Worm (Caenorhabditis elegans) whole organism, L1 larva: ENCODE results near the gene R09H10.1.

ENCODE experiments used
- C34B4.2 ChIP-seq: sonication (generic microtip); optimal IDR thresholded peaks from 2 replicates; lab custom pipeline; 2017; ENCODE audit warnings: mild to moderate bottlenecking, missing genetic modification characterization, missing compliant biosample characterization
- F16B12.6 ChIP-seq: fragments of 150-350 bp; optimal IDR thresholded peaks from 2 replicates; lab custom pipeline; 2014; ENCODE audit warnings: missing biosample characterization, missing genetic modification characterization
- aly-2 ChIP-seq: fragments of 150-350 bp; optimal IDR thresholded peaks from 2 replicates; lab custom pipeline; 2014; ENCODE audit warnings: missing biosample characterization, missing genetic modification characterization
- blmp-1 ChIP-seq: fragments of 150-350 bp; optimal IDR thresholded peaks from 2 replicates; lab custom pipeline; 2014; ENCODE audit warnings: missing biosample characterization, missing genetic modification characterization
- ceh-88 ChIP-seq: fragments of 200-800 bp; sonication (Bioruptor generic); IDR thresholded peaks from 2 replicates; pipeline ENCODE4 v1.3.6; 2022; ENCODE audit warnings: missing genetic modification characterization, missing compliant biosample characterization
- ces-1 ChIP-seq: fragments of 150-350 bp; optimal IDR thresholded peaks from 2 replicates; lab custom pipeline; 2014; ENCODE audit warnings: missing biosample characterization, missing genetic modification reagents, missing genetic modification characterization
- dsc-1 ChIP-seq: sonication (generic microtip); optimal IDR thresholded peaks from 2 replicates; lab custom pipeline; 2016; ENCODE audit warnings: mild to moderate bottlenecking, missing genetic modification characterization, missing compliant biosample characterization
- efl-1 ChIP-seq, 4 experiments: fragments of 150-350 bp; optimal IDR thresholded peaks in 3 of 4; peaks in 1 of 4; 1 replicate in 1 of 4; 2 replicates in 3 of 4; lab custom pipeline; 2014; ENCODE audit warnings: missing biosample characterization in 2 of 4, missing genetic modification characterization in 2 of 4, missing genetic modification reagents in 2 of 4
- egl-13 ChIP-seq: sonication (generic microtip); optimal IDR thresholded peaks from 2 replicates; lab custom pipeline; 2016; ENCODE audit warnings: missing genotype, missing genetic modification reagents, missing genetic modification characterization, missing compliant biosample characterization
- egl-27 ChIP-seq, 2 experiments: fragments of 150-350 bp in 1 of 2; sonication (generic microtip); optimal IDR thresholded peaks; 3 replicates each; lab custom pipeline; 2017 to 2018; ENCODE audit warnings: missing biosample characterization in 2 of 2, missing genetic modification characterization in 2 of 2, missing genetic modification reagents in 2 of 2
- elt-2 ChIP-seq: sonication (generic microtip); optimal IDR thresholded peaks from 2 replicates; lab custom pipeline; 2016; ENCODE audit warnings: missing genetic modification characterization, mild to moderate bottlenecking, inconsistent platforms, missing compliant biosample characterization, missing genetic modification reagents
- fkh-10 ChIP-seq: sonication (generic microtip); optimal IDR thresholded peaks from 2 replicates; lab custom pipeline; 2017; ENCODE audit warnings: missing biosample characterization, missing genetic modification reagents, missing genetic modification characterization
- fos-1 ChIP-seq: fragments of 150-350 bp; optimal IDR thresholded peaks from 2 replicates; lab custom pipeline; 2014; ENCODE audit warnings: missing biosample characterization, missing genetic modification characterization
- grh-1 ChIP-seq: fragments of 200-800 bp; sonication (Bioruptor generic); IDR thresholded peaks from 2 replicates; pipeline ENCODE4 v1.3.6; 2022; ENCODE audit warnings: missing genetic modification reagents, missing genetic modification characterization, missing compliant biosample characterization
- hlh-17 ChIP-seq: fragments of 200-800 bp; sonication (Bioruptor generic); optimal IDR thresholded peaks from 2 replicates; lab custom pipeline; 2018; ENCODE audit warnings: missing genetic modification characterization, mild to moderate bottlenecking, missing compliant biosample characterization, moderate library complexity, borderline replicate concordance
- irx-1 ChIP-seq: sonication (generic microtip); optimal IDR thresholded peaks from 2 replicates; lab custom pipeline; 2016; ENCODE audit warnings: missing genetic modification characterization, missing compliant biosample characterization
- isw-1 ChIP-seq: fragments of 200-800 bp; sonication (Bioruptor generic); IDR thresholded peaks from 2 replicates; pipeline ENCODE4 v1.3.6; 2022; ENCODE audit warnings: missing genetic modification characterization, missing compliant biosample characterization
- lin-14 ChIP-seq: fragments of 200-800 bp; sonication (Bioruptor generic); optimal IDR thresholded peaks from 2 replicates; lab custom pipeline; 2018; ENCODE audit warnings: mild to moderate bottlenecking, missing genetic modification characterization, moderate library complexity, missing compliant biosample characterization
- lir-3 ChIP-seq: sonication (generic microtip); optimal IDR thresholded peaks from 2 replicates; lab custom pipeline; 2016; ENCODE audit warnings: mild to moderate bottlenecking, missing genetic modification characterization, moderate library complexity, missing compliant biosample characterization; ENCODE audit not compliant: poor library complexity
- nhr-77 ChIP-seq: fragments of 150-350 bp; optimal IDR thresholded peaks from 2 replicates; lab custom pipeline; 2014; ENCODE audit warnings: missing biosample characterization, missing genetic modification characterization
- nhr-84 ChIP-seq: sonication (generic microtip); optimal IDR thresholded peaks from 2 replicates; lab custom pipeline; 2017; ENCODE audit warnings: missing biosample characterization, missing genetic modification characterization
- pax-3 ChIP-seq: fragments of 200-800 bp; sonication (Bioruptor generic); optimal IDR thresholded peaks from 2 replicates; lab custom pipeline; 2018; ENCODE audit warnings: mild to moderate bottlenecking, missing genetic modification characterization, moderate library complexity, missing compliant biosample characterization
- pqm-1 ChIP-seq: sonication (generic microtip); optimal IDR thresholded peaks from 3 replicates; lab custom pipeline; 2017; ENCODE audit warnings: missing biosample characterization, missing genetic modification characterization
- skn-1 ChIP-seq: fragments of 150-350 bp; optimal IDR thresholded peaks from 2 replicates; lab custom pipeline; 2014; ENCODE audit warnings: missing biosample characterization, missing genetic modification characterization
- snpc-4 ChIP-seq: fragments of 150-350 bp; optimal IDR thresholded peaks from 2 replicates; lab custom pipeline; 2014; ENCODE audit warnings: missing biosample characterization, missing genetic modification characterization
- sptf-1 ChIP-seq: fragments of 150-350 bp; optimal IDR thresholded peaks from 2 replicates; lab custom pipeline; 2014; ENCODE audit warnings: missing biosample characterization, missing genetic modification characterization
- tlp-1 ChIP-seq: fragments of 150-350 bp; optimal IDR thresholded peaks from 2 replicates; lab custom pipeline; 2014; ENCODE audit warnings: missing biosample characterization, missing genetic modification characterization
- zip-4 ChIP-seq: fragments of 200-800 bp; sonication (Bioruptor generic); optimal IDR thresholded peaks from 2 replicates; lab custom pipeline; 2018; ENCODE audit warnings: mild to moderate bottlenecking, missing genetic modification characterization, moderate library complexity, missing compliant biosample characterization
- ztf-11 ChIP-seq, 2 experiments: sonication (generic microtip); optimal IDR thresholded peaks; 2 replicates each; lab custom pipeline; 2016 to 2017; ENCODE audit warnings: missing genetic modification characterization in 2 of 2, missing biosample characterization in 1 of 2, missing compliant biosample characterization in 1 of 2

Gene R09H10.1

DNA sequence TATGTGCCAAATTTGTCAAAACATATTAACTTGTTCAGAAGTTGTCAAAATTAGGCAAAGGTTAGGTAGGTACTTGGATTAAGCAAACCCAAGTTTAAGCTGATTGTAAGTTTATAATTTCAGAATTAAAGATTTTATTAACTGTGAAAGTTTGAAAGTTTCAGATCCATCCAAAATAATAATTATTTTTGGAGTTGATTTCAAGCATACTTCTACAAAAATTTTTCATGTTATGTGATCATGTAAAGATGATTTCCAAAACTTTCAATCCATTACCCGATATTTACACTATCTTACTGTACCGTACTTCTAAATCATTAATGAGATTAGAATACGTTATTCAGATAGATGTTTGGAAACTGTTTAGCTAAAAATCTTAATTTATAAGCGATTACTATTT is 35.5 kb upstream of the R09H10.1 start:
- TF ChIP-seq zip-4 (GFP tag; lab: Kevin White, UChicago) (no peak), elt-2 (no peak), C34B4.2 (tag; lab: Kevin White, UChicago) (no peak), pax-3 (no peak), egl-27 (tag; optimal IDR thresholded peaks at IDR 0.05; lab: Kevin White, UChicago) (no peak), irx-1 (no peak), fos-1 (tag; lab: Kevin White, UChicago) (no peak), grh-1 (GFP tag; lab: Robert Waterston, UW) (no peak), pqm-1 (tag; lab: Kevin White, UChicago) (no peak), ztf-11 (tag; optimal IDR thresholded peaks at IDR 0.05; lab: Kevin White, UChicago) (no peak), nhr-84 (no peak)

DNA sequence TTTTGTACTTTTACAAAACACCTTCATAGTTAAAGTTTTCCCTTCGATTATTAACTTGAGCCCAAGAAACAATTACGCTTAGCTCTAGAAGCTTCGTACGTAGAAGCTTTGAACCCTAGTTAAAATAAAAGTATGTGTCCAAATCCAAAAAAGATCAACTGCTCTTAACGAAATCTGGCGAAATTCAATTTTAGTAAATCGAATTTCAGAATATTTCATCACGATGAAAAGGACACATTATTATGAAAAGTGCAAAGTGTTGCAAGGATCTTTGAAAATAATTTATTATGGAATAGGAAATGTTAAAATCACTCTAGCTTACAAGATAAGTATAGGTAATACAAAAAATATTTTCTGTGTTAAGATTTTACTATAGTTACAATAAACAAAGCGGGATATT is 34.8 kb upstream of the R09H10.1 start:
- TF ChIP-seq fkh-10 (GFP tag; lab: Kevin White, UChicago) (peak; percentile 83), ceh-88 (GFP tag; lab: Robert Waterston, UW) (no peak), ces-1 (GFP tag; lab: Kevin White, UChicago) (peak; percentile 28), lin-14 (GFP tag; lab: Kevin White, UChicago) (peak; percentile 45), snpc-4 (tag; lab: Kevin White, UChicago) (no peak)
- TF ChIP-seq, all 84 proteins: peak for 3

DNA sequence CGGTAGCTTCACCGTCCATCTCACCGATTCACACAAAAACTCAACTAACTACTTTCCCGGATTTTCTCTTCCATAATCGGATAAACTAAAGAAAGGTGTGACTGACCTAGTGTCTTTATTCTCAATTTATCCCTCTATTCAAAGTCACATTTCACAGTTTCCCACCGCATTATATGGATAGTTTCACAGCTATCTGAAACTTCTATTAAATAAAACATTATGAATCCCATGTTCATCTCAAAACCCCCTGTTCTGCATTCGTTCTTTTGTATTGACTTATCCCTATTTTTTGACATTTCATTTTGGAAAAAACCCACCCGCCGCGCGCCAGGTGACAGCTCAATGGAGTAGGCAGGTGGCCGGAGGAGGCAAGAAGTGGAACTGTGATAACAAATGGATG is 32.3 kb upstream of the R09H10.1 start:
- TF ChIP-seq blmp-1 (tag; lab: Kevin White, UChicago) (peak; percentile 8), egl-13 (tag; lab: Kevin White, UChicago) (no peak), lin-14 (GFP tag; lab: Kevin White, UChicago) (peak; percentile 35)

DNA sequence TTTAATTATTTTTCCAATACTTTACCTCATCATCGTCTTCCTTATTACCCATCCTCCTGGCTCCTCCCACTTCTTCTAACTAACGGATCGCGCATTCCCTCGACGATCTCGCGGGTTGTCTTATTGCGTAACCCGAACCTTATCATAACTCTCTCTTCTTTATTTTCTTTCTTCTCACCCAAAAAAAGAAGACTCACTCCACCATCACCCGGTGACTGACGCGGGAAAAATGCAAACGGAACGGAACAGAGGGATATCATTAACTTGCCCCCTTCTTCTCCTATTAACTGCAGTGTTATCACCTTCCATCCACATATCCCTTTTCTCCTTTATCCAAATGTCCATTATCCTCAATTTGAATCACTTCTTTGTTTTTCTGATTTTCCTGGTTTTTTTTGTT is 30.0 kb upstream of the R09H10.1 start:
- TF ChIP-seq lin-14 (GFP tag; lab: Kevin White, UChicago) (peak; percentile 13), F16B12.6 (no peak), aly-2 (tag; lab: Kevin White, UChicago) (no peak), blmp-1 (tag; lab: Kevin White, UChicago) (peak; percentile 94)

DNA sequence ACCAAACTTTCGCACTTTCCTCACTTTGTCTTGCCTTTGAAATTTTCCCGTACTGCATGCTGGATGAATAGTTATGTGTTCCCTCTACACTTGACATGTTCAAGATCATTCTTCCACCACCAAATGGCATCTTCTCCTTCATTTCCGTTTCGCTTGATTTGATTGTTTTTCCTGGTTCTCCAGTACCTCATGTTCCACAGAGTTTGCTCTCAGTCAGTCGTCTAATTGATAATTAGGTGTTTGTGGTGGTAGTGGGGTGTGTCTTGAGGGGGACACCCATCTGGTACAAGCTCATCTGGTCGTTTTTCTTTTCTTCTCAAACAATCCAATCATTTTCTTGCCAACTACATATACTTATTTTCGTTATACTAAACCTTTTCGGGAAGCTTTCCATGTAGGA is 29.1 kb upstream of the R09H10.1 start:
- no peak for TF ChIP-seq tlp-1 (tag; lab: Kevin White, UChicago)
- no peak for TF ChIP-seq dsc-1 (tag; lab: Kevin White, UChicago)
- TF ChIP-seq lir-3 = no peak
- no peak for TF ChIP-seq efl-1 (optimal IDR thresholded peaks at IDR 0.05; lab: Kevin White, UChicago)
- TF ChIP-seq efl-1 (GFP tag; optimal IDR thresholded peaks at IDR 0.05 in 1 of 2; lab: Kevin White, UChicago) = peak in 1 of 2 experiments; percentile 81
- peak; percentile 15 for TF ChIP-seq blmp-1 (tag; lab: Kevin White, UChicago)
- TF ChIP-seq zip-4 (GFP tag; lab: Kevin White, UChicago) = no peak

DNA sequence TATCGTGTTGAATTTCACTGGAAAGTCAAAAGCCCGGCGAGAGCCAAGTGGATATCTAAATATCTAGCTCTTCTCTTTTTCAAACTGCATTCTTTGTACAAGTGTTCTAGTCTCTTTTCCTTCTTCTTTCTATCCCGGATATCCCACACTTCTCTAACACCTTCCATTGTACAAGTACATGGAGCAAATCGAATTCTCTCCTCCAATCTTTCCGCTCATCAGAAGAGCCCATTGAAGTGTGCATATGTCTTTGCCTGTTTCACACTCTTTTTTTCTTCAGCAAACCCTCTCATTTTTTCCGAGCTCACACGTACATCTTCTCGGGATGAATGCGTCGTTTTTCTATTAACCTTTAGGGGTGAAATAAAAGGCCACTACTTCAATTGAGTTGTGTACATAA is 26.6 kb upstream of the R09H10.1 start:
- TF ChIP-seq hlh-17 (GFP tag; lab: Kevin White, UChicago) (no peak), sptf-1 (tag; lab: Kevin White, UChicago) (no peak), lin-14 (GFP tag; lab: Kevin White, UChicago) (peak; percentile 42), nhr-77 (tag; lab: Kevin White, UChicago) (no peak), aly-2 (tag; lab: Kevin White, UChicago) (no peak), efl-1 (optimal IDR thresholded peaks at IDR 0.05; lab: Kevin White, UChicago) (no peak), efl-1 (GFP tag; optimal IDR thresholded peaks at IDR 0.05 in 1 of 2; lab: Kevin White, UChicago) (no peak)

DNA sequence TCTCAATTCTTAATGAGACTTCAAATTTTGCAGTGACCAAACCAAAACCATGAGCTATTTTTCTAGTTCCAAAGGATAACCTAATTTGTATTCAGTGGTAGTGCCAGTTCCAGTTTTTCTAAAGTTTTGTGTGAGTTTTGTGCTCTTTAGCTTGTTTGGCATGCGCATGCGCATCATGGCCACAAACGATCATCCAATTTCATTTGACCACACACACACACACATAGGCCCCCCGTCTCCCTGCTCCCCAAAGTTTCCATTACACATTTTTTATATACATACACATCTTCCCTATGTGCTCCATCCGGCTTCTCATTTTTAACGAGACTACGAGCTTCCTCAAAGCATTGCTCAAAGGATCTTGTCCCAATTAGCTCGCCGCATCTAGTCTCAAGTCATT is 25.6 kb upstream of the R09H10.1 start:
- peak; percentile 52 for TF ChIP-seq lin-14 (GFP tag; lab: Kevin White, UChicago)
- no peak for TF ChIP-seq isw-1 (GFP tag; lab: Robert Waterston, UW)
- TF ChIP-seq dsc-1 (tag; lab: Kevin White, UChicago) = peak; percentile 46
- TF ChIP-seq skn-1 (tag; lab: Kevin White, UChicago) = no peak
